Worm (Caenorhabditis elegans): ENCODE results near the gene lias-1.

DNA sequence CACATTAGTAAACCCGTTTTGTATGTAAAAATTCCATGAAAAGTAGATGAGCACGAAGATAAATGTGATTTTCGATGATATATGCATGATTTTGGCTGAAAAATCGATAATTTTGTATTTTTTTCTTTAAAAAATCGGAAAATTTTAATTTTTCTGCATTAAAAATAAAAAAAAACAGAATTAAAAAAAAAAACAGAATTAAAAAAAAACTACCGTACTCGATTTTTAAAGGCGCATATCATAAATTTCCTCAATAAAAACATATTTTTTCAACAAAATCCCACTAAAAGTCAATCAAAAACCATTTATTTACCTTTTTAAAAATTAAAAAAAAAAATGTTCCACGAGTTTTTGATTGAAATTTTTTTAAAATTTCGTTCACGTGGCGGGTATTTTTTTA is 11.8 kb downstream of the lias-1 start, which contains the start of gene gly-14:
- TF ChIP-seq fkh-10 (GFP tag; optimal IDR thresholded peaks at IDR 0.05): no peak
- no peak for TF ChIP-seq hlh-30 (tag; optimal IDR thresholded peaks at IDR 0.05; ENCODE audit: insufficient read depth)
- TF ChIP-seq C08G9.2 (tag; optimal IDR thresholded peaks at IDR 0.05): no peak
- no peak for TF ChIP-seq nhr-232 (tag; optimal IDR thresholded peaks at IDR 0.05)
- no peak for TF ChIP-seq ceh-24 (tag; optimal IDR thresholded peaks at IDR 0.05)
